Worm (Caenorhabditis elegans) whole organism, L4 larva: ENCODE data around the gene F58G6.7.
A peak's percentile ranks its signal among the peaks of the same experiment; 100 is the strongest.

ENCODE experiments used
- F10B5.3 ChIP-seq: sonication (generic microtip); optimal IDR thresholded peaks from 2 replicates; lab custom pipeline; 2016; ENCODE audit warnings: mild to moderate bottlenecking, missing genetic modification characterization, missing compliant biosample characterization
- F26F4.8 ChIP-seq: fragments of 200-800 bp; sonication (Bioruptor generic); conservative IDR thresholded peaks from 2 replicates; pipeline ENCODE4 v1.3.6; 2022; ENCODE audit warnings: missing genetic modification characterization, missing compliant biosample characterization
- F37D6.2 ChIP-seq: sonication (generic microtip); optimal IDR thresholded peaks from 2 replicates; lab custom pipeline; 2016; ENCODE audit warnings: mild to moderate bottlenecking, missing genetic modification characterization, missing compliant biosample characterization
- F44E2.7 ChIP-seq: fragments of 200-800 bp; sonication (Bioruptor generic); IDR thresholded peaks from 2 replicates; pipeline ENCODE4 v2.1.2; 2022; ENCODE audit warnings: missing genetic modification characterization, missing compliant biosample characterization
- F49E8.2 ChIP-seq: sonication (generic microtip); optimal IDR thresholded peaks from 2 replicates; lab custom pipeline; 2016; ENCODE audit warnings: missing compliant biosample characterization, mild to moderate bottlenecking, missing genetic modification characterization, borderline replicate concordance
- R02D3.7 ChIP-seq: fragments of 150-350 bp; sonication (generic microtip); optimal IDR thresholded peaks from 3 replicates; lab custom pipeline; 2014; ENCODE audit warnings: missing biosample characterization, missing genetic modification characterization
- T26A8.4 ChIP-seq: fragments of 200-800 bp; sonication (Bioruptor generic); IDR thresholded peaks from 2 replicates; pipeline ENCODE4 v1.3.6; 2022; ENCODE audit warnings: missing genetic modification characterization, missing compliant biosample characterization
- Y105C5A.15 ChIP-seq: fragments of 200-800 bp; sonication (Bioruptor generic); IDR thresholded peaks from 2 replicates; pipeline ENCODE4 v1.3.6; 2022; ENCODE audit warnings: missing genetic modification characterization, missing compliant biosample characterization
- Y48G9A.11 ChIP-seq: fragments of 200-800 bp; sonication (Bioruptor generic); IDR thresholded peaks from 2 replicates; pipeline ENCODE4 v1.3.6; 2022; ENCODE audit warnings: missing genetic modification reagents, missing genetic modification characterization, missing compliant biosample characterization
- aha-1 ChIP-seq: fragments of 150-350 bp; peaks from one replicate; lab custom pipeline; 2014; ENCODE audit warnings: missing biosample characterization, missing genetic modification characterization
- aly-2 ChIP-seq: sonication (generic microtip); optimal IDR thresholded peaks from 2 replicates; lab custom pipeline; 2018; ENCODE audit warnings: missing biosample characterization, missing genetic modification characterization
- attf-4 ChIP-seq: sonication (generic microtip); optimal IDR thresholded peaks from 3 replicates; lab custom pipeline; 2017; ENCODE audit warnings: missing biosample characterization, missing genetic modification characterization
- ceh-32 ChIP-seq: sonication (generic microtip); optimal IDR thresholded peaks from 2 replicates; lab custom pipeline; 2016; ENCODE audit warnings: mild to moderate bottlenecking, missing genetic modification characterization, missing compliant biosample characterization; ENCODE audit not compliant: poor library complexity
- ceh-62 ChIP-seq: sonication (generic microtip); optimal IDR thresholded peaks from 2 replicates; lab custom pipeline; 2017; ENCODE audit warnings: missing biosample characterization, missing genetic modification characterization
- ctbp-1 ChIP-seq: fragments of 200-800 bp; sonication (Bioruptor generic); IDR thresholded peaks from 2 replicates; pipeline ENCODE4 v1.3.6; 2022; ENCODE audit warnings: missing genetic modification reagents, missing genetic modification characterization, missing compliant biosample characterization
- daf-16 ChIP-seq, 3 experiments: sonication (generic microtip); optimal IDR thresholded peaks; 2 replicates each; lab custom pipeline; 2016 to 2017; ENCODE audit warnings: missing genetic modification characterization in 3 of 3, missing genetic modification reagents in 3 of 3, mild to moderate bottlenecking in 2 of 3, missing compliant biosample characterization in 2 of 3, missing biosample characterization in 1 of 3, moderate library complexity in 1 of 3
- dmd-6 ChIP-seq: fragments of 200-800 bp; sonication (Bioruptor generic); IDR thresholded peaks from 2 replicates; pipeline ENCODE4 v1.3.6; 2022; ENCODE audit warnings: missing genetic modification reagents, missing genetic modification characterization, missing compliant biosample characterization
- dmd-8 ChIP-seq: fragments of 200-800 bp; sonication (Bioruptor generic); IDR thresholded peaks from 2 replicates; pipeline ENCODE4 v1.3.6; 2022; ENCODE audit warnings: missing genetic modification characterization, missing compliant biosample characterization
- dmd-9 ChIP-seq: fragments of 200-800 bp; sonication (Bioruptor generic); IDR thresholded peaks from 2 replicates; pipeline ENCODE4 v1.3.6; 2022; ENCODE audit warnings: missing genetic modification reagents, missing genetic modification characterization, missing compliant biosample characterization
- dve-1 ChIP-seq: sonication (generic microtip); optimal IDR thresholded peaks from 2 replicates; lab custom pipeline; 2017; ENCODE audit warnings: antibody characterized with exemption, mild to moderate bottlenecking, missing genetic modification characterization, missing compliant biosample characterization; ENCODE audit not compliant: insufficient read depth
- egl-43 ChIP-seq: fragments of 200-800 bp; sonication (Bioruptor generic); IDR thresholded peaks from 2 replicates; pipeline ENCODE4 v1.3.6; 2022; ENCODE audit warnings: missing genetic modification reagents, missing genetic modification characterization, missing compliant biosample characterization
- gei-8 ChIP-seq: fragments of 200-800 bp; sonication (Bioruptor generic); optimal IDR thresholded peaks from 2 replicates; lab custom pipeline; 2018; ENCODE audit warnings: mild to moderate bottlenecking, missing genetic modification characterization, missing compliant biosample characterization
- hmg-1.1 ChIP-seq: fragments of 200-800 bp; sonication (Bioruptor generic); IDR thresholded peaks from 2 replicates; pipeline ENCODE4 v1.3.6; 2022; ENCODE audit warnings: missing genetic modification reagents, missing genetic modification characterization, missing compliant biosample characterization
- lin-15B ChIP-seq: fragments of 150-350 bp; sonication (generic microtip); optimal IDR thresholded peaks from 3 replicates; lab custom pipeline; 2014; ENCODE audit warnings: missing biosample characterization, missing genetic modification characterization
- lin-38 ChIP-seq: fragments of 200-800 bp; sonication (Bioruptor generic); IDR thresholded peaks from 2 replicates; pipeline ENCODE4 v1.3.6; 2022; ENCODE audit warnings: missing genetic modification reagents, missing genetic modification characterization, missing compliant biosample characterization
- lsy-2 ChIP-seq, 2 experiments: fragments of 150-350 bp in 1 of 2; sonication (generic microtip) in 1 of 2; optimal IDR thresholded peaks; 2 replicates each; lab custom pipeline; 2014 to 2017; ENCODE audit warnings: missing biosample characterization in 2 of 2, missing genetic modification characterization in 2 of 2
- madf-5 ChIP-seq, 2 experiments: fragments of 200-800 bp; sonication (Bioruptor generic); IDR thresholded peaks; 2 replicates each; pipeline ENCODE4 v1.3.6; 2022; ENCODE audit warnings: missing compliant biosample characterization in 2 of 2, missing genetic modification characterization in 2 of 2
- mdl-1 ChIP-seq, 2 experiments: fragments of 150-350 bp in 1 of 2; sonication (generic microtip) in 1 of 2; optimal IDR thresholded peaks; 2 replicates each; lab custom pipeline; 2014 to 2017; ENCODE audit warnings: missing biosample characterization in 2 of 2, missing genetic modification characterization in 2 of 2
- mdt-29 ChIP-seq: fragments of 200-800 bp; sonication (Bioruptor generic); IDR thresholded peaks from 2 replicates; pipeline ENCODE4 v1.3.6; 2022; ENCODE audit warnings: missing genetic modification reagents, missing genetic modification characterization, missing compliant biosample characterization
- mxl-3 ChIP-seq: fragments of 200-800 bp; sonication (Bioruptor generic); optimal IDR thresholded peaks from 2 replicates; lab custom pipeline; 2018; ENCODE audit warnings: mild to moderate bottlenecking, missing genetic modification characterization, missing compliant biosample characterization
- nhr-10 ChIP-seq: fragments of 150-350 bp; optimal IDR thresholded peaks from 2 replicates; lab custom pipeline; 2014; ENCODE audit warnings: missing biosample characterization, missing genetic modification characterization
- nhr-11 ChIP-seq: fragments of 150-350 bp; optimal IDR thresholded peaks from 2 replicates; lab custom pipeline; 2014; ENCODE audit warnings: missing biosample characterization, missing genetic modification characterization
- nhr-237 ChIP-seq: sonication (generic microtip); optimal IDR thresholded peaks from 2 replicates; lab custom pipeline; 2017; ENCODE audit warnings: missing biosample characterization, missing genetic modification characterization
- nhr-28 ChIP-seq: fragments of 150-350 bp; optimal IDR thresholded peaks from 2 replicates; lab custom pipeline; 2014; ENCODE audit warnings: missing biosample characterization, missing genetic modification characterization
- nhr-6 ChIP-seq: fragments of 150-350 bp; optimal IDR thresholded peaks from 2 replicates; lab custom pipeline; 2014; ENCODE audit warnings: missing biosample characterization, missing genetic modification characterization
- pha-4 ChIP-seq, 2 experiments: fragments of 150-350 bp in 1 of 2; fragments of 200-800 bp in 1 of 2; sonication (Bioruptor generic) in 1 of 2; IDR thresholded peaks in 1 of 2; optimal IDR thresholded peaks in 1 of 2; 2 replicates each; pipeline versions ENCODE4 v1.3.6 to Lab custom; 2014 to 2022; ENCODE audit warnings: missing genetic modification characterization in 2 of 2, missing genetic modification reagents in 2 of 2, missing biosample characterization in 1 of 2, missing compliant biosample characterization in 1 of 2
- tra-1 ChIP-seq: fragments of 200-800 bp; sonication (Bioruptor generic); IDR thresholded peaks from 2 replicates; pipeline ENCODE4 v1.3.6; 2022; ENCODE audit warnings: missing genetic modification reagents, missing genetic modification characterization, missing compliant biosample characterization
- unc-62 ChIP-seq, 3 experiments: fragments of 150-350 bp in 1 of 3; sonication (generic microtip); optimal IDR thresholded peaks in 2 of 3; peaks in 1 of 3; 1 replicate in 1 of 3; 2 replicates in 2 of 3; lab custom pipeline; 2014 to 2017; ENCODE audit warnings: missing biosample characterization in 3 of 3, missing genetic modification characterization in 3 of 3, missing genetic modification reagents in 3 of 3, missing genotype in 1 of 3
- vab-7 ChIP-seq: fragments of 200-800 bp; sonication (Bioruptor generic); IDR thresholded peaks from 2 replicates; pipeline ENCODE4 v1.3.6; 2022; ENCODE audit warnings: missing genetic modification reagents, missing genetic modification characterization, missing compliant biosample characterization
- ztf-7 ChIP-seq: fragments of 150-350 bp; optimal IDR thresholded peaks from 2 replicates; lab custom pipeline; 2014; ENCODE audit warnings: missing biosample characterization, missing genetic modification characterization

The F58G6.7 gene

DNA sequence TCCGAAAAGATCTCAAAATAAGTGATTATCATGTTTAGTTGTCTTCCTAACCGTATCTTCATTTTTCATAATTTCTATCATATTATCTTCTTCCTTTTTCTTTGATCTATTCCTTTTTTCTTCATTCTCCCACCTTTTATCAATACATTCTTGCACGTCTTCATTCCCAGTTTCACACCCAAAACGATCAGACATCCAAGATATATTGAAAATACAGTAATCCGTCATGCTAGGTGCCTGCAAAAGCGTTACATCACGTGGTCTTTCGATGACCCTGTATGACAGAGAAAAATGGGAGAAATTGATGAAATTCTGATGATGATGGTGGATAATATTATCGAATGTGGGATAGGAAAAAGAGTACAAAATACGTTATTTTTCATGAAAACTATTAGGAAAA lies 18.3 kb downstream of the F58G6.7 start (continued):
- TF ChIP-seq Y48G9A.11 (no peak), nhr-11 (tag; lab: Kevin White, UChicago) (no peak), T26A8.4 (GFP tag; lab: Robert Waterston, UW) (no peak), pha-4 (GFP tag; IDR thresholded peaks at IDR 0.05; lab: Robert Waterston, UW) (no peak), pha-4 (tag; optimal IDR thresholded peaks at IDR 0.05; lab: Kevin White, UChicago) (no peak), dmd-8 (GFP tag; lab: Robert Waterston, UW) (no peak), madf-5 (GFP tag; IDR thresholded peaks at IDR 0.05; lab: Robert Waterston, UW) (no peak), nhr-10 (no peak), gei-8 (GFP tag; lab: Kevin White, UChicago) (peak; percentile 38), ceh-32 (no peak), lin-15B (no peak), F26F4.8 (GFP tag; lab: Robert Waterston, UW) (no peak), dve-1 (tag; lab: Kevin White, UChicago) (no peak), ztf-7 (tag; lab: Kevin White, UChicago) (no peak), F49E8.2 (no peak), F37D6.2 (tag; lab: Kevin White, UChicago) (no peak), F44E2.7 (GFP tag; lab: Robert Waterston, UW) (no peak), dmd-6 (GFP tag; lab: Robert Waterston, UW) (peak; percentile 59), nhr-6 (tag; lab: Kevin White, UChicago) (no peak), lsy-2 (tag; optimal IDR thresholded peaks at IDR 0.05; lab: Kevin White, UChicago) (peak in 1 of 2 experiments; percentile 82), lin-38 (GFP tag; lab: Robert Waterston, UW) (no peak), F10B5.3 (tag; lab: Kevin White, UChicago) (no peak), vab-7 (GFP tag; lab: Robert Waterston, UW) (no peak), aly-2 (tag; lab: Kevin White, UChicago) (no peak), nhr-28 (tag; lab: Kevin White, UChicago) (peak; percentile 82), R02D3.7 (tag; lab: Kevin White, UChicago) (no peak), ctbp-1 (no peak), egl-43 (GFP tag; lab: Robert Waterston, UW) (no peak), tra-1 (GFP tag; lab: Robert Waterston, UW) (no peak), attf-4 (tag; lab: Kevin White, UChicago) (no peak), hmg-1.1 (GFP tag; lab: Robert Waterston, UW) (no peak), mdt-29 (GFP tag; lab: Robert Waterston, UW) (no peak), Y105C5A.15 (GFP tag; lab: Robert Waterston, UW) (no peak), aha-1 (tag; lab: Kevin White, UChicago) (peak; percentile 97), mxl-3 (peak; percentile 7), nhr-237 (tag; lab: Kevin White, UChicago) (no peak), ceh-62 (tag; lab: Kevin White, UChicago) (no peak), dmd-9 (GFP tag; lab: Robert Waterston, UW) (no peak), mdl-1 (tag; optimal IDR thresholded peaks at IDR 0.05; lab: Kevin White, UChicago) (peak in 1 of 2 experiments; percentile 80)
- TF ChIP-seq, all 104 proteins: peak for 12

DNA sequence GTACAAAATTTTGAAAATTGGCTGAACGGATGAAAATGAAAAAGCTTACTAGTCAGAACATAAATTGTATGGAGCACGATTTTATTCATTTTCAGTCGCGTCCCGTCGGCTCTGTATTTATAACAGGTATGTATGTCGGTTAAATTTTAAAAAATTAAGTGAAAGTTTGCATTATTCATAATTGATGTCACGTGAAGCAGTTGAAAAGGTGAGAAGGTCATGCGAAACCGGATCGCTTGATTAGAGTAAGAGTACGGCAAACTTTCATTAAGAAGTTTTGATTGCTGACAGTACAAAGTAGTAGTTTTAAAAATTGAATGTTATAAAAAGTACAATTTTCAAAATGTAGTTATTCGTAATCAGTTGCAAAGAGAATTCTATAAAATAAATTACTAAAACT lies 19.1 kb downstream of the F58G6.7 start:
- TF ChIP-seq daf-16 (GFP tag; optimal IDR thresholded peaks at IDR 0.05; lab: Kevin White, UChicago) (no peak), daf-16 (tag; optimal IDR thresholded peaks at IDR 0.05; lab: Kevin White, UChicago) (no peak), unc-62 (GFP tag; optimal IDR thresholded peaks at IDR 0.05 in 1 of 2; lab: Kevin White, UChicago) (peak in 1 of 2 experiments; percentile 84), unc-62 (tag; optimal IDR thresholded peaks at IDR 0.05; lab: Kevin White, UChicago) (no peak)
